Fruit fly (Drosophila melanogaster) whole organism, embryonic: Measurements from ENCODE around the gene CG33172.

ENCODE experiments used
- Atf6 ChIP-seq: fragments of 200-800 bp; sonication (Bioruptor generic); IDR thresholded peaks from 2 replicates; pipeline ENCODE4 v1.3.6; 2022; ENCODE audit warnings: missing biosample characterization, missing genetic modification characterization
- CG10267 ChIP-seq: fragments of 200-800 bp; sonication (Bioruptor generic); optimal IDR thresholded peaks from 2 replicates; lab custom pipeline; 2018; ENCODE audit warnings: missing biosample characterization, mild to moderate bottlenecking, missing genetic modification characterization, moderate library complexity
- CG10321 ChIP-seq: fragments of 200-800 bp; sonication (Bioruptor generic); IDR thresholded peaks from 2 replicates; pipeline ENCODE4 v1.3.6; 2022; ENCODE audit warnings: missing biosample characterization, missing genetic modification characterization
- CG10431 ChIP-seq: fragments of 200-800 bp; sonication (Bioruptor generic); optimal IDR thresholded peaks from 3 replicates; lab custom pipeline; 2018; ENCODE audit warnings: missing biosample characterization, mild to moderate bottlenecking, missing genetic modification characterization
- CG11247 ChIP-seq: fragments of 200-800 bp; sonication (Bioruptor generic); IDR thresholded peaks from 2 replicates; pipeline ENCODE4 v1.3.6; 2022; ENCODE audit warnings: missing biosample characterization, missing genetic modification characterization
- CG12071 ChIP-seq: fragments of 200-800 bp; sonication (Bioruptor generic); optimal IDR thresholded peaks from 3 replicates; lab custom pipeline; 2018; ENCODE audit warnings: missing biosample characterization, mild to moderate bottlenecking, missing genetic modification characterization
- CG12769 ChIP-seq: fragments of 200-800 bp; sonication (Bioruptor generic); optimal IDR thresholded peaks from 2 replicates; lab custom pipeline; 2019; ENCODE audit warnings: missing biosample characterization, mild to moderate bottlenecking, missing genetic modification characterization, moderate library complexity
- CG13287 ChIP-seq: fragments of 200-800 bp; sonication (Bioruptor generic); IDR thresholded peaks from 2 replicates; pipeline ENCODE4 v1.3.6; 2022; ENCODE audit warnings: missing biosample characterization, missing genetic modification characterization; ENCODE audit not compliant: partially characterized antibody
- CG15011 ChIP-seq: fragments of 200-800 bp; sonication (Bioruptor generic); optimal IDR thresholded peaks from 3 replicates; lab custom pipeline; 2018; ENCODE audit warnings: missing biosample characterization, mild to moderate bottlenecking, missing genetic modification characterization
- CG1647 ChIP-seq: fragments of 200-800 bp; sonication (Bioruptor generic); optimal IDR thresholded peaks from 3 replicates; lab custom pipeline; 2016; ENCODE audit warnings: missing biosample characterization, missing genetic modification characterization
- CG17802 ChIP-seq: fragments of 200-800 bp; sonication (Bioruptor generic); optimal IDR thresholded peaks from 2 replicates; lab custom pipeline; 2018; ENCODE audit warnings: missing biosample characterization, mild to moderate bottlenecking, missing genetic modification characterization, moderate library complexity
- CG2199 ChIP-seq: fragments of 200-800 bp; sonication (Bioruptor generic); IDR thresholded peaks from 3 replicates; pipeline ENCODE4 v1.3.6; 2022; ENCODE audit warnings: missing biosample characterization, missing genetic modification characterization
- CG2678 ChIP-seq: fragments of 200-800 bp; sonication (Bioruptor generic); optimal IDR thresholded peaks from 3 replicates; lab custom pipeline; 2019; ENCODE audit warnings: missing biosample characterization, mild to moderate bottlenecking, missing genetic modification characterization, moderate library complexity
- CG31365 ChIP-seq: fragments of 200-800 bp; sonication (Bioruptor generic); optimal IDR thresholded peaks from 2 replicates; lab custom pipeline; 2018; ENCODE audit warnings: missing biosample characterization, mild to moderate bottlenecking, missing genetic modification characterization
- CG3726 ChIP-seq: fragments of 200-800 bp; sonication (Bioruptor generic); IDR thresholded peaks from 3 replicates; pipeline ENCODE4, ENCODE4 v1.3.6; 2022; ENCODE audit warnings: missing biosample characterization, missing genetic modification characterization
- CG4424 ChIP-seq: fragments of 200-800 bp; sonication (Bioruptor generic); optimal IDR thresholded peaks from 3 replicates; lab custom pipeline; 2016; ENCODE audit warnings: missing biosample characterization, missing genetic modification characterization
- CG6272 ChIP-seq: fragments of 200-800 bp; sonication (Bioruptor generic); IDR thresholded peaks from 2 replicates; pipeline ENCODE4 v1.3.6; 2022; ENCODE audit warnings: missing biosample characterization, missing genetic modification characterization
- CG6765 ChIP-seq: fragments of 200-800 bp; sonication (Bioruptor generic); optimal IDR thresholded peaks from 3 replicates; lab custom pipeline; 2017; ENCODE audit warnings: missing biosample characterization, mild to moderate bottlenecking, missing genetic modification characterization
- CG7357 ChIP-seq: fragments of 200-800 bp; sonication (Bioruptor generic); IDR thresholded peaks from 3 replicates; pipeline ENCODE4 v1.3.6; 2022; ENCODE audit warnings: missing biosample characterization, missing genetic modification characterization
- CG8281 ChIP-seq: fragments of 200-800 bp; sonication (Bioruptor generic); optimal IDR thresholded peaks from 2 replicates; lab custom pipeline; 2018; ENCODE audit warnings: missing biosample characterization, mild to moderate bottlenecking, missing genetic modification characterization, moderate library complexity
- CG8765 ChIP-seq: fragments of 200-800 bp; sonication (Bioruptor generic); IDR thresholded peaks from 2 replicates; pipeline ENCODE4 v1.3.6; 2022; ENCODE audit warnings: missing biosample characterization, missing genetic modification characterization
- CG9876 ChIP-seq: fragments of 200-800 bp; sonication (Bioruptor generic); optimal IDR thresholded peaks from 2 replicates; lab custom pipeline; 2016; ENCODE audit warnings: missing biosample characterization, missing genetic modification characterization
- CTCF ChIP-seq: fragments of 200-800 bp; sonication (Bioruptor generic); optimal IDR thresholded peaks from 2 replicates; lab custom pipeline; 2017; ENCODE audit warnings: missing biosample characterization, mild to moderate bottlenecking, missing genetic modification characterization, moderate library complexity
- Dp ChIP-seq: fragments of 200-800 bp; sonication (Bioruptor generic); optimal IDR thresholded peaks from 2 replicates; lab custom pipeline; 2018; ENCODE audit warnings: missing biosample characterization, mild to moderate bottlenecking, missing genetic modification characterization, moderate library complexity
- Dref ChIP-seq: fragments of 200-800 bp; sonication (Bioruptor generic); IDR thresholded peaks from 2 replicates; pipeline ENCODE4 v1.3.6; 2022; ENCODE audit warnings: missing biosample characterization, missing genetic modification characterization
- Ets65A ChIP-seq: fragments of 200-800 bp; sonication (Bioruptor generic); peaks from one replicate; lab custom pipeline; 2016; ENCODE audit warnings: missing biosample characterization, missing genetic modification characterization
- Fer2 ChIP-seq: fragments of 200-800 bp; sonication (Bioruptor generic); optimal IDR thresholded peaks from 2 replicates; lab custom pipeline; 2018; ENCODE audit warnings: missing biosample characterization, mild to moderate bottlenecking, missing genetic modification characterization, moderate library complexity
- Fer3 ChIP-seq: fragments of 200-800 bp; sonication (Bioruptor generic); optimal IDR thresholded peaks from 2 replicates; lab custom pipeline; 2018; ENCODE audit warnings: missing biosample characterization, mild to moderate bottlenecking, missing genetic modification characterization, moderate library complexity
- Jarid2 ChIP-seq: fragments of 200-800 bp; sonication (Bioruptor generic); optimal IDR thresholded peaks from 3 replicates; lab custom pipeline; 2017; ENCODE audit warnings: mild to moderate bottlenecking, missing biosample characterization, missing genetic modification reagents, missing genetic modification characterization
- MESR4 ChIP-seq: fragments of 200-800 bp; sonication (Bioruptor generic); optimal IDR thresholded peaks from 2 replicates; lab custom pipeline; 2018; ENCODE audit warnings: missing biosample characterization, mild to moderate bottlenecking, missing genetic modification characterization, moderate library complexity
- NFAT ChIP-seq: fragments of 200-800 bp; sonication (Bioruptor generic); IDR thresholded peaks from 2 replicates; pipeline ENCODE4 v1.3.6; 2022; ENCODE audit warnings: missing biosample characterization, missing genetic modification characterization
- NK7.1 ChIP-seq: fragments of 200-800 bp; sonication (Bioruptor generic); optimal IDR thresholded peaks from 3 replicates; lab custom pipeline; 2016; ENCODE audit warnings: missing biosample characterization, missing genetic modification characterization
- Spps ChIP-seq: fragments of 200-800 bp; sonication (Bioruptor generic); optimal IDR thresholded peaks from 2 replicates; lab custom pipeline; 2018; ENCODE audit warnings: missing biosample characterization, mild to moderate bottlenecking, missing genetic modification characterization
- Stat92E ChIP-seq, 3 experiments: fragments of >200 bp in 2 of 3; fragments of 200-800 bp in 1 of 3; sonication (Bioruptor generic) in 1 of 3; optimal IDR thresholded peaks; 2 replicates each; lab custom pipeline; 2017 to 2019; ENCODE audit warnings: missing biosample characterization in 3 of 3, missing genetic modification characterization in 3 of 3, mild to moderate bottlenecking in 1 of 3, moderate library complexity in 1 of 3
- Xrp1 ChIP-seq: fragments of 200-800 bp; sonication (Bioruptor generic); IDR thresholded peaks from 2 replicates; pipeline ENCODE4 v1.3.6; 2022; ENCODE audit warnings: missing biosample characterization, missing genetic modification characterization
- ato ChIP-seq: fragments of 200-800 bp; sonication (Bioruptor generic); IDR thresholded peaks from 2 replicates; pipeline ENCODE4 v1.3.6; 2022; ENCODE audit warnings: missing biosample characterization, missing genetic modification characterization; ENCODE audit not compliant: partially characterized antibody
- cad ChIP-seq: fragments of >200 bp; optimal IDR thresholded peaks from 2 replicates; lab custom pipeline; 2017; ENCODE audit warnings: missing biosample characterization, missing genetic modification characterization
- ci ChIP-seq: fragments of 200-800 bp; sonication (Bioruptor generic); IDR thresholded peaks from 3 replicates; pipeline ENCODE4 v1.3.6; 2022; ENCODE audit warnings: missing biosample characterization, missing genetic modification characterization
- eyg ChIP-seq: fragments of 200-800 bp; sonication (Bioruptor generic); optimal IDR thresholded peaks from 3 replicates; lab custom pipeline; 2016; ENCODE audit warnings: missing biosample characterization, missing genetic modification characterization
- fd96Cb ChIP-seq: fragments of 200-800 bp; sonication (Bioruptor generic); optimal IDR thresholded peaks from 2 replicates; lab custom pipeline; 2018; ENCODE audit warnings: missing biosample characterization, mild to moderate bottlenecking, missing genetic modification characterization, moderate library complexity
- fu2 ChIP-seq: fragments of 200-800 bp; sonication (Bioruptor generic); optimal IDR thresholded peaks from 2 replicates; lab custom pipeline; 2016; ENCODE audit warnings: missing biosample characterization, missing genetic modification characterization
- gsb-n ChIP-seq: fragments of 200-800 bp; sonication (Bioruptor generic); optimal IDR thresholded peaks from 3 replicates; lab custom pipeline; 2018; ENCODE audit warnings: missing biosample characterization, mild to moderate bottlenecking, missing genetic modification characterization
- ham ChIP-seq: fragments of 200-800 bp; sonication (Bioruptor generic); IDR thresholded peaks from 2 replicates; pipeline ENCODE4 v1.3.6; 2022; ENCODE audit warnings: missing biosample characterization, missing genetic modification characterization
- her ChIP-seq: fragments of 200-800 bp; sonication (Bioruptor generic); optimal IDR thresholded peaks from 2 replicates; lab custom pipeline; 2016; ENCODE audit warnings: missing biosample characterization, missing genetic modification characterization
- insv ChIP-seq, 2 experiments: fragments of 200-800 bp; sonication (Bioruptor generic); optimal IDR thresholded peaks; 3 replicates each; lab custom pipeline; 2016 to 2018; ENCODE audit warnings: missing biosample characterization in 2 of 2, missing genetic modification characterization in 2 of 2
- lbe ChIP-seq: fragments of 200-800 bp; sonication (Bioruptor generic); optimal IDR thresholded peaks from 2 replicates; lab custom pipeline; 2016; ENCODE audit warnings: missing biosample characterization, mild to moderate bottlenecking, missing genetic modification characterization
- pum ChIP-seq: fragments of 200-800 bp; sonication (Bioruptor generic); optimal IDR thresholded peaks from 2 replicates; lab custom pipeline; 2016; ENCODE audit warnings: missing biosample characterization, missing genetic modification characterization
- pzg ChIP-seq: fragments of 200-800 bp; sonication (Bioruptor generic); optimal IDR thresholded peaks from 3 replicates; lab custom pipeline; 2018; ENCODE audit warnings: missing biosample characterization, mild to moderate bottlenecking, missing genetic modification characterization, moderate library complexity
- ranshi ChIP-seq: fragments of 200-800 bp; sonication (Bioruptor generic); IDR thresholded peaks from 2 replicates; pipeline ENCODE4 v1.3.6; 2022; ENCODE audit warnings: missing biosample characterization, missing genetic modification characterization
- sob ChIP-seq: fragments of 200-800 bp; sonication (Bioruptor generic); IDR thresholded peaks from 2 replicates; pipeline ENCODE4 v1.3.6; 2022; ENCODE audit warnings: missing biosample characterization, missing genetic modification characterization
- yki ChIP-seq: fragments of >200 bp; optimal IDR thresholded peaks from 3 replicates; lab custom pipeline; 2018
- zen ChIP-seq: fragments of 200-800 bp; sonication (Bioruptor generic); optimal IDR thresholded peaks from 3 replicates; lab custom pipeline; 2018; ENCODE audit warnings: missing biosample characterization, mild to moderate bottlenecking, missing genetic modification characterization, moderate library complexity

CG33172 gene

dm6 chrX:15813224-15813623, 43.8 kb downstream of the CG33172 start (continued):
- TF ChIP-seq ci (GFP tag; lab: Robert Waterston, UW): 0 out of 3 replicates have a peak, but pooled peaks have one; percentile 16
- TF ChIP-seq pzg (GFP tag; lab: Kevin White, UChicago): no peak
- peak in 1 of 3 experiments; percentile 68 for TF ChIP-seq Stat92E (GFP tag; optimal IDR thresholded peaks at IDR 0.05; lab: Kevin White, UChicago)
- no peak for TF ChIP-seq CG2678
- no peak for TF ChIP-seq Xrp1 (GFP tag; lab: Robert Waterston, UW)
- TF ChIP-seq CG2199 (GFP tag; lab: Robert Waterston, UW): peak; percentile 83; the same call in 2 of the 3 replicates
- no peak for TF ChIP-seq Dp (GFP tag; lab: Kevin White, UChicago)
- no peak for TF ChIP-seq NK7.1
- peak; percentile 50 for TF ChIP-seq CG12769
- no peak for TF ChIP-seq yki (lab: Kevin White, UChicago)
- no peak for TF ChIP-seq CG6765 (GFP tag; lab: Kevin White, UChicago)
- no peak for TF ChIP-seq fd96Cb (tag; lab: Kevin White, UChicago)
- TF ChIP-seq CG1647 (GFP tag; lab: Kevin White, UChicago): no peak
- TF ChIP-seq gsb-n (tag; lab: Kevin White, UChicago): no peak
- TF ChIP-seq Spps (tag; lab: Kevin White, UChicago): no peak
- TF ChIP-seq CG6272 (GFP tag; lab: Robert Waterston, UW): no peak
- TF ChIP-seq CG10321 (GFP tag; lab: Robert Waterston, UW): no peak
- peak in 1 of 2 experiments; percentile 5 for TF ChIP-seq insv (GFP tag; optimal IDR thresholded peaks at IDR 0.05; lab: Kevin White, UChicago)
- no peak for TF ChIP-seq CG4424 (GFP tag; lab: Kevin White, UChicago)
- TF ChIP-seq CG31365 (tag; lab: Kevin White, UChicago): no peak
- no peak for TF ChIP-seq CG10267 (tag; lab: Kevin White, UChicago)
- TF ChIP-seq eyg (GFP tag; lab: Kevin White, UChicago): no peak
- 0 out of 2 replicates have a peak, but pooled peaks have one; percentile 11 for TF ChIP-seq CG13287
- TF ChIP-seq sob (GFP tag; lab: Robert Waterston, UW): no peak
- no peak for TF ChIP-seq ham (GFP tag; lab: Robert Waterston, UW)
- no peak for TF ChIP-seq Dref
- TF ChIP-seq Ets65A (GFP tag; lab: Kevin White, UChicago): peak; percentile 5
- TF ChIP-seq lbe (GFP tag; lab: Kevin White, UChicago): peak; percentile 62
- no peak for TF ChIP-seq Jarid2 (GFP tag; lab: Kevin White, UChicago)
- no peak for TF ChIP-seq MESR4
- TF ChIP-seq CG9876 (GFP tag; lab: Kevin White, UChicago): no peak
- no peak for TF ChIP-seq pum
- TF ChIP-seq Fer2 (tag; lab: Kevin White, UChicago): no peak
- TF ChIP-seq CG11247 (GFP tag; lab: Robert Waterston, UW): no peak
- no peak for TF ChIP-seq CG8281 (tag; lab: Kevin White, UChicago)
- no peak for TF ChIP-seq cad (GFP tag; lab: Kevin White, UChicago)
- TF ChIP-seq ranshi: no peak
- TF ChIP-seq fu2 (GFP tag; lab: Kevin White, UChicago): no peak
- 0 out of 3 replicates have a peak, but pooled peaks have one; percentile 14 for TF ChIP-seq CG7357 (GFP tag; lab: Robert Waterston, UW)
- no peak for TF ChIP-seq her (GFP tag; lab: Kevin White, UChicago)
- TF ChIP-seq CG8765: no peak
- TF ChIP-seq Fer3 (tag; lab: Kevin White, UChicago): no peak
- no peak for TF ChIP-seq Atf6 (GFP tag; lab: Robert Waterston, UW)
- TF ChIP-seq CG12071: no peak
- no peak for TF ChIP-seq CG17802 (tag; lab: Kevin White, UChicago)
- no peak for TF ChIP-seq CTCF
- TF ChIP-seq CG10431 (GFP tag; lab: Kevin White, UChicago): no peak
- no peak for TF ChIP-seq CG15011 (GFP tag; lab: Kevin White, UChicago)
- TF ChIP-seq ato (GFP tag; lab: Robert Waterston, UW): no peak
- TF ChIP-seq CG3726: no peak
- no peak for TF ChIP-seq NFAT
- TF ChIP-seq zen (tag; lab: Kevin White, UChicago): no peak
